Fruit fly (Drosophila melanogaster) whole organism, embryonic: Measurements from ENCODE around the gene Hsp70Aa.
A peak's percentile ranks its signal among the peaks of the same experiment; 100 is the strongest.

ENCODE experiments used
- Asciz ChIP-seq: fragments of 200-800 bp; sonication (Bioruptor generic); optimal IDR thresholded peaks from 2 replicates; lab custom pipeline; 2017; ENCODE audit warnings: missing biosample characterization, mild to moderate bottlenecking, missing genetic modification characterization, missing genetic modification reagents
- Blimp-1 ChIP-seq: fragments of 200-800 bp; sonication (Bioruptor generic); optimal IDR thresholded peaks from 3 replicates; lab custom pipeline; 2018; ENCODE audit warnings: missing biosample characterization, missing genetic modification characterization, mild to moderate bottlenecking, moderate library complexity, missing genetic modification reagents
- CG10431 ChIP-seq: fragments of 200-800 bp; sonication (Bioruptor generic); optimal IDR thresholded peaks from 3 replicates; lab custom pipeline; 2018; ENCODE audit warnings: missing biosample characterization, mild to moderate bottlenecking, missing genetic modification characterization
- CG10654 ChIP-seq: fragments of 200-800 bp; sonication (Bioruptor generic); optimal IDR thresholded peaks from 2 replicates; lab custom pipeline; 2016; ENCODE audit warnings: missing biosample characterization, missing genetic modification characterization
- CG11723 ChIP-seq: fragments of 200-800 bp; sonication (Bioruptor generic); optimal IDR thresholded peaks from 2 replicates; lab custom pipeline; 2017; ENCODE audit warnings: missing biosample characterization, mild to moderate bottlenecking, missing genetic modification characterization
- CG12071 ChIP-seq: fragments of 200-800 bp; sonication (Bioruptor generic); optimal IDR thresholded peaks from 3 replicates; lab custom pipeline; 2018; ENCODE audit warnings: missing biosample characterization, mild to moderate bottlenecking, missing genetic modification characterization
- CG12219 ChIP-seq: fragments of 200-800 bp; sonication (Bioruptor generic); optimal IDR thresholded peaks from 3 replicates; lab custom pipeline; 2018; ENCODE audit warnings: missing biosample characterization, mild to moderate bottlenecking, missing genetic modification characterization
- CG12299 ChIP-seq: fragments of 200-800 bp; sonication (Bioruptor generic); optimal IDR thresholded peaks from 2 replicates; lab custom pipeline; 2018; ENCODE audit warnings: missing biosample characterization, mild to moderate bottlenecking, missing genetic modification characterization
- CG1603 ChIP-seq: fragments of 200-800 bp; sonication (Bioruptor generic); optimal IDR thresholded peaks from 2 replicates; lab custom pipeline; 2019; ENCODE audit warnings: missing biosample characterization, mild to moderate bottlenecking, missing genetic modification characterization, moderate library complexity
- CG17829 ChIP-seq: fragments of 200-800 bp; optimal IDR thresholded peaks from 2 replicates; lab custom pipeline; 2019; ENCODE audit warnings: missing biosample characterization, mild to moderate bottlenecking, missing genetic modification characterization, moderate library complexity
- CG2875 ChIP-seq: fragments of 200-800 bp; sonication (Bioruptor generic); optimal IDR thresholded peaks from 2 replicates; lab custom pipeline; 2017; ENCODE audit warnings: missing biosample characterization, mild to moderate bottlenecking, missing genetic modification characterization, missing genetic modification reagents
- CG31388 ChIP-seq: fragments of 200-800 bp; sonication (Bioruptor generic); optimal IDR thresholded peaks from 2 replicates; lab custom pipeline; 2016; ENCODE audit warnings: missing biosample characterization, missing genetic modification characterization
- CG4617 ChIP-seq: fragments of 200-800 bp; sonication (Bioruptor generic); optimal IDR thresholded peaks from 3 replicates; lab custom pipeline; 2016; ENCODE audit warnings: missing biosample characterization, missing genetic modification characterization, borderline replicate concordance
- CG4707 ChIP-seq: fragments of 200-800 bp; sonication (Bioruptor generic); optimal IDR thresholded peaks from 2 replicates; lab custom pipeline; 2018; ENCODE audit warnings: missing biosample characterization, mild to moderate bottlenecking, missing genetic modification characterization, moderate library complexity
- CG6689 ChIP-seq: fragments of 200-800 bp; sonication (Bioruptor generic); IDR thresholded peaks from 2 replicates; pipeline ENCODE4 v1.3.6; 2022; ENCODE audit warnings: missing biosample characterization, missing genetic modification characterization
- CG7786 ChIP-seq: fragments of 200-800 bp; sonication (Bioruptor generic); optimal IDR thresholded peaks from 2 replicates; lab custom pipeline; 2016; ENCODE audit warnings: missing biosample characterization, missing genetic modification characterization
- CG8359 ChIP-seq: fragments of 200-800 bp; sonication (Bioruptor generic); optimal IDR thresholded peaks from 2 replicates; lab custom pipeline; 2017; ENCODE audit warnings: missing biosample characterization, mild to moderate bottlenecking, missing genetic modification characterization, borderline replicate concordance
- CG8924 ChIP-seq: fragments of 200-800 bp; optimal IDR thresholded peaks from 3 replicates; lab custom pipeline; 2019; ENCODE audit warnings: missing biosample characterization, mild to moderate bottlenecking, missing genetic modification characterization, moderate library complexity
- CTCF ChIP-seq: fragments of 200-800 bp; sonication (Bioruptor generic); optimal IDR thresholded peaks from 2 replicates; lab custom pipeline; 2017; ENCODE audit warnings: missing biosample characterization, mild to moderate bottlenecking, missing genetic modification characterization, moderate library complexity
- Dbx ChIP-seq: fragments of 200-800 bp; sonication (Bioruptor generic); IDR thresholded peaks from 3 replicates; pipeline ENCODE4 v1.3.6; 2022; ENCODE audit warnings: missing biosample characterization, missing genetic modification characterization
- Ets65A ChIP-seq: fragments of 200-800 bp; sonication (Bioruptor generic); peaks from one replicate; lab custom pipeline; 2016; ENCODE audit warnings: missing biosample characterization, missing genetic modification characterization
- GATAe ChIP-seq: fragments of 200-800 bp; sonication (Bioruptor generic); conservative IDR thresholded peaks from 2 replicates; pipeline ENCODE4 v1.3.6; 2022; ENCODE audit warnings: missing biosample characterization, missing genetic modification characterization
- Jarid2 ChIP-seq: fragments of 200-800 bp; sonication (Bioruptor generic); optimal IDR thresholded peaks from 3 replicates; lab custom pipeline; 2017; ENCODE audit warnings: mild to moderate bottlenecking, missing biosample characterization, missing genetic modification reagents, missing genetic modification characterization
- Mad ChIP-seq: fragments of 200-800 bp; sonication (Bioruptor generic); optimal IDR thresholded peaks from 2 replicates; lab custom pipeline; 2016; ENCODE audit warnings: missing biosample characterization, missing genetic modification characterization
- Poxn ChIP-seq: fragments of 200-800 bp; sonication (Bioruptor generic); IDR thresholded peaks from 2 replicates; pipeline ENCODE4 v1.3.6; 2022; ENCODE audit warnings: missing biosample characterization, missing genetic modification characterization
- ara ChIP-seq: fragments of 200-800 bp; sonication (Bioruptor generic); IDR thresholded peaks from 2 replicates; pipeline ENCODE4 v1.3.6; 2022; ENCODE audit warnings: missing biosample characterization, missing genetic modification characterization
- cas ChIP-seq: fragments of 200-800 bp; sonication (Bioruptor generic); IDR thresholded peaks from 2 replicates; pipeline ENCODE4 v1.3.6; 2022; ENCODE audit warnings: missing biosample characterization, missing genetic modification characterization
- chm ChIP-seq: fragments of 200-800 bp; sonication (Bioruptor generic); IDR thresholded peaks from 2 replicates; pipeline ENCODE4 v1.3.6; 2022; ENCODE audit warnings: missing biosample characterization, missing genetic modification characterization
- crp ChIP-seq, 2 experiments: fragments of 200-800 bp; sonication (Bioruptor generic); optimal IDR thresholded peaks; 2 replicates in 1 of 2; 3 replicates in 1 of 2; lab custom pipeline; 2017; ENCODE audit warnings: missing biosample characterization in 2 of 2, missing genetic modification characterization in 2 of 2, mild to moderate bottlenecking in 1 of 2, moderate library complexity in 1 of 2
- dysf ChIP-seq: fragments of 200-800 bp; sonication (Bioruptor generic); IDR thresholded peaks from 3 replicates; pipeline ENCODE4 v1.3.6; 2022; ENCODE audit warnings: missing biosample characterization, missing genetic modification characterization
- emc ChIP-seq: fragments of 200-800 bp; sonication (Bioruptor generic); optimal IDR thresholded peaks from 2 replicates; lab custom pipeline; 2016; ENCODE audit warnings: missing biosample characterization, missing genetic modification characterization
- en ChIP-seq: fragments of 200-800 bp; sonication (Bioruptor generic); optimal IDR thresholded peaks from 2 replicates; lab custom pipeline; 2016; ENCODE audit warnings: missing biosample characterization, missing genetic modification characterization
- gsb ChIP-seq: fragments of 200-800 bp; sonication (Bioruptor generic); IDR thresholded peaks from 2 replicates; pipeline ENCODE4 v1.3.6; 2022; ENCODE audit warnings: missing biosample characterization, missing genetic modification characterization
- gsb-n ChIP-seq: fragments of 200-800 bp; sonication (Bioruptor generic); optimal IDR thresholded peaks from 3 replicates; lab custom pipeline; 2018; ENCODE audit warnings: missing biosample characterization, mild to moderate bottlenecking, missing genetic modification characterization
- ham ChIP-seq: fragments of 200-800 bp; sonication (Bioruptor generic); IDR thresholded peaks from 2 replicates; pipeline ENCODE4 v1.3.6; 2022; ENCODE audit warnings: missing biosample characterization, missing genetic modification characterization
- jigr1 ChIP-seq: fragments of 200-800 bp; sonication (Bioruptor generic); IDR thresholded peaks from 3 replicates; pipeline ENCODE4 v1.3.6; 2022; ENCODE audit warnings: missing biosample characterization, missing genetic modification characterization
- jing ChIP-seq: fragments of 200-800 bp; sonication (Bioruptor generic); optimal IDR thresholded peaks from 2 replicates; lab custom pipeline; 2018; ENCODE audit warnings: missing biosample characterization, mild to moderate bottlenecking, missing genetic modification characterization
- lab ChIP-seq: fragments of 200-800 bp; sonication (Bioruptor generic); optimal IDR thresholded peaks from 3 replicates; lab custom pipeline; 2017; ENCODE audit warnings: missing biosample characterization, missing genetic modification characterization, mild to moderate bottlenecking, moderate library complexity, missing genetic modification reagents
- nau ChIP-seq: fragments of 200-800 bp; sonication (Bioruptor generic); optimal IDR thresholded peaks from 3 replicates; lab custom pipeline; 2017; ENCODE audit warnings: missing biosample characterization, mild to moderate bottlenecking, missing genetic modification characterization, missing genetic modification reagents
- pfk ChIP-seq: fragments of 200-800 bp; sonication (Bioruptor generic); optimal IDR thresholded peaks from 2 replicates; lab custom pipeline; 2018; ENCODE audit warnings: missing biosample characterization, mild to moderate bottlenecking, missing genetic modification characterization, moderate library complexity
- pho ChIP-seq: fragments of 200-800 bp; sonication (Bioruptor generic); optimal IDR thresholded peaks from 2 replicates; lab custom pipeline; 2016; ENCODE audit warnings: missing biosample characterization, missing genetic modification characterization
- sc ChIP-seq, 3 experiments: fragments of >200 bp in 2 of 3; fragments of 200-800 bp in 1 of 3; sonication (Bioruptor generic) in 1 of 3; optimal IDR thresholded peaks; 2 replicates in 2 of 3; 3 replicates in 1 of 3; lab custom pipeline; 2017; ENCODE audit warnings: mild to moderate bottlenecking in 1 of 3, missing biosample characterization in 1 of 3, missing genetic modification characterization in 1 of 3, missing genetic modification reagents in 1 of 3
- tio ChIP-seq: fragments of 200-800 bp; sonication (Bioruptor generic); optimal IDR thresholded peaks from 2 replicates; lab custom pipeline; 2017; ENCODE audit warnings: missing biosample characterization, missing genetic modification characterization, inconsistent platforms
- tll ChIP-seq, 2 experiments: fragments of 200-800 bp in 1 of 2; fragments of >200 bp in 1 of 2; sonication (Bioruptor generic) in 1 of 2; optimal IDR thresholded peaks; 2 replicates each; lab custom pipeline; 2017 to 2019; ENCODE audit warnings: missing biosample characterization in 2 of 2, missing genetic modification characterization in 2 of 2, mild to moderate bottlenecking in 1 of 2, moderate library complexity in 1 of 2
- tna ChIP-seq: fragments of 200-800 bp; sonication (Bioruptor generic); IDR thresholded peaks from 2 replicates; pipeline ENCODE4 v1.3.6; 2022; ENCODE audit warnings: missing biosample characterization, missing genetic modification characterization; ENCODE audit not compliant: partially characterized antibody
- tx ChIP-seq: fragments of 200-800 bp; sonication (Bioruptor generic); optimal IDR thresholded peaks from 2 replicates; lab custom pipeline; 2016; ENCODE audit warnings: missing biosample characterization, missing genetic modification characterization
- vnd ChIP-seq: fragments of 200-800 bp; sonication (Bioruptor generic); IDR thresholded peaks from 3 replicates; pipeline ENCODE4 v1.3.6; 2022; ENCODE audit warnings: missing biosample characterization, missing genetic modification characterization; ENCODE audit not compliant: partially characterized antibody
- zen2 ChIP-seq: fragments of 200-800 bp; sonication (Bioruptor generic); IDR thresholded peaks from 3 replicates; pipeline ENCODE4 v1.3.6; 2022; ENCODE audit warnings: missing biosample characterization, missing genetic modification characterization; ENCODE audit not compliant: partially characterized antibody
- zfh2 ChIP-seq: fragments of 200-800 bp; sonication (Bioruptor generic); optimal IDR thresholded peaks from 2 replicates; lab custom pipeline; 2016; ENCODE audit warnings: missing biosample characterization, missing genetic modification characterization

Gene Hsp70Aa

DNA sequence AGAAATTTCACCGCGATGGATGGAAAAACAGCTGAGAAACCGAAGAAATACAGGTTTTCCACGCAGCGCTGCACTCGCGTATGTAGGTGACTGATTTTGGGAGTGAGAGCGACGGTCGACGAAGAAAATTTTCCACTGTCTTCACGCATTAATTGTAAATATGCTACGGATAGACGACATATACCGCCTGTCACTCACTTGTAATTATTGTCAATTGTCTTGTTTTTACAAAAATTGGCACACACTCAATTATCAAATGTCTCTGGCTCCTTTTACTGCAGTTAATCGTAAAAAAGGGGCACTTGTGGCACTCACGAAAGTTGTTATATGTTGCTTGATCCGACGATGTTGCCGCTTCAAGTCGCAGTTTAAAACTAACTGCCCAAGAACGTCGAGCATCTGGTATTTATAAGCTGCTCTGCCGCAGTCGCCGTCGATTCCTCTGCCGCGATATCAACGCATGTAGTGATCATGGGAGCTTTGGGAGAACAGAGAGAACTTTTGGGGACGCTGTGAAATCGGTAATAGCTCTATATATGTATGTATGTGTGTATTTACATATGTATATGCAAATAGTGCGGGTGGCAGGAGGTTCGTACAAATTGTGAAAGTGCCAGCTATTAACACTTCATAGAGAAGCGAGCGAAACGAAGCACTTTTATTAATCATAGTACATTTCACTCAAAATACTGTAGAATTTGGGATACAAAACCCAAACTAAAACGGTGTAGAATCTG is 36.8 kb upstream of the Hsp70Aa start, which contains the start of gene mfas (continued):
- TF ChIP-seq CG7786 (GFP tag; lab: Kevin White, UChicago): no peak
- no peak for TF ChIP-seq vnd
- TF ChIP-seq cas (GFP tag; lab: Robert Waterston, UW): no peak
- no peak for TF ChIP-seq chm (GFP tag; lab: Robert Waterston, UW)
- peak; percentile 35 for TF ChIP-seq CG1603 (tag; lab: Kevin White, UChicago)
- peak; percentile 12; the same call in 1 of the 3 replicates for TF ChIP-seq Dbx (GFP tag; lab: Robert Waterston, UW)
- TF ChIP-seq pfk (GFP tag; lab: Kevin White, UChicago): peak; percentile 10
- peak; percentile 61 for TF ChIP-seq lab (GFP tag; lab: Kevin White, UChicago)
- TF ChIP-seq Blimp-1: peak; percentile 55
- peak; percentile 42 for TF ChIP-seq Asciz (GFP tag; lab: Kevin White, UChicago)
- peak; percentile 4 for TF ChIP-seq CG17829 (tag; lab: Kevin White, UChicago)
- no peak for TF ChIP-seq CG10654
- no peak for TF ChIP-seq CG8359 (GFP tag; lab: Kevin White, UChicago)
- TF ChIP-seq sc (optimal IDR thresholded peaks at IDR 0.05; lab: Kevin White, UChicago): no peak
- TF ChIP-seq sc (GFP tag; optimal IDR thresholded peaks at IDR 0.05; lab: Kevin White, UChicago): peak; percentile 15
- no peak for TF ChIP-seq GATAe (GFP tag; lab: Robert Waterston, UW)
- 0 out of 2 replicates have a peak, but pooled peaks have one; percentile 6 for TF ChIP-seq ara (GFP tag; lab: Robert Waterston, UW)
- TF ChIP-seq CG4707 (GFP tag; lab: Kevin White, UChicago): peak; percentile 6
- TF ChIP-seq gsb (GFP tag; lab: Robert Waterston, UW): no peak
- no peak for TF ChIP-seq zfh2
- no peak for TF ChIP-seq Mad
- TF ChIP-seq CG10431 (GFP tag; lab: Kevin White, UChicago): peak; percentile 20
- TF ChIP-seq dysf: no peak
- TF ChIP-seq Ets65A (GFP tag; lab: Kevin White, UChicago): no peak
- peak; percentile 86 for TF ChIP-seq Jarid2 (GFP tag; lab: Kevin White, UChicago)
- TF ChIP-seq CG11723 (GFP tag; lab: Kevin White, UChicago): peak; percentile 7
- TF ChIP-seq gsb-n (tag; lab: Kevin White, UChicago): peak; percentile 37
- no peak for TF ChIP-seq ham (GFP tag; lab: Robert Waterston, UW)
- TF ChIP-seq CG31388 (GFP tag; lab: Kevin White, UChicago): no peak
- TF ChIP-seq CG12219: peak; percentile 7
- peak; percentile 63 for TF ChIP-seq nau
- peak in 1 of 2 experiments; percentile 18 for TF ChIP-seq crp (GFP tag; optimal IDR thresholded peaks at IDR 0.05; lab: Kevin White, UChicago)
- TF ChIP-seq CG8924 (tag; lab: Kevin White, UChicago): no peak
- TF ChIP-seq zen2 (GFP tag; lab: Robert Waterston, UW): peak; percentile 6; the same call in 1 of the 3 replicates
- no peak for TF ChIP-seq CG4617
- TF ChIP-seq, all 482 proteins: peak for 85

DNA sequence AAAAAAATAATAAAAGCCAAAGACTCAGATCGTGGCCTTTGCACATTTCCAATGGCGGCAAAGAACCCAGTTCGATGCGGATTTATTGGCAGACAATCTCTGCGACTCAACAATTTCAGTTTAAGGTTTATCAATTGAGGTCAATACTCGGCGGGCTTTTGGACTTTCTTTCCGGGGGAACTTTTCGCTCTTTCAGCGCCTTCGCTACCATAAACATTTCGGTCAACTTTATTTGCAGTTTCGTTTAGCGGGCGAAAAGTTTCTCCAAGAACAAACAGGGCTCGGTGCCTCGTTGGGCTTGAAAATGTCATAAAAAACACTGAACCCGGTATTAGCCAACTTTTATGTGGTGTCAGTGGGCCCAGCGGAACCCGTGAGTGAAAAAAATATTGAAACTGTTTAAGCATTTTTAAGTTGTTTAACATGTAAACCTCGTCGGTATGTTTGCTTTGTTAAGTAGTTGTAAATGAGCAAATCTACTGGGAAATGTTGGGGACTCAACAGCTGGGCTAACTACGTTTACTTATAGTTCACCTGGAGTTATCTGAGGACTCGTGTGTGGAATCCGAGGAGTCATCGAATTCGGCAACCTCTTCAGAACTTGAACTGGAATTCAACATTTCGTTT is 35.3 kb upstream of the Hsp70Aa start:
- TF ChIP-seq jing (GFP tag; lab: Kevin White, UChicago) (no peak), Poxn (GFP tag; lab: Robert Waterston, UW) (no peak), tio (GFP tag; lab: Kevin White, UChicago) (no peak), CTCF (no peak), jigr1 (no peak), tx (GFP tag; lab: Kevin White, UChicago) (no peak), Asciz (GFP tag; lab: Kevin White, UChicago) (no peak), pho (GFP tag; lab: Kevin White, UChicago) (no peak), tll (GFP tag; optimal IDR thresholded peaks at IDR 0.05; lab: Kevin White, UChicago) (no peak), CG12071 (GFP tag; lab: Kevin White, UChicago) (peak; percentile 10), CG6689 (GFP tag; lab: Robert Waterston, UW) (no peak), emc (no peak), CG12299 (tag; lab: Kevin White, UChicago) (no peak), tna (no peak), CG2875 (GFP tag; lab: Kevin White, UChicago) (no peak), en (GFP tag; lab: Kevin White, UChicago) (no peak), GATAe (GFP tag; lab: Robert Waterston, UW) (no peak)
